Worm (Caenorhabditis elegans) whole organism, L1 larva: ENCODE measurements around the gene glb-33.

Source experiments
- aha-1 ChIP-seq: fragments of 150-350 bp; optimal IDR thresholded peaks from 2 replicates; lab custom pipeline; 2014; ENCODE audit warnings: missing biosample characterization, missing genetic modification characterization
- ama-1 ChIP-seq: fragments of 150-350 bp; optimal IDR thresholded peaks from 2 replicates; lab custom pipeline; 2014
- blmp-1 ChIP-seq: fragments of 150-350 bp; optimal IDR thresholded peaks from 2 replicates; lab custom pipeline; 2014; ENCODE audit warnings: missing biosample characterization, missing genetic modification characterization
- ceh-63 ChIP-seq: fragments of 200-800 bp; sonication (Bioruptor generic); optimal IDR thresholded peaks from 2 replicates; lab custom pipeline; 2018; ENCODE audit warnings: mild to moderate bottlenecking, missing genetic modification characterization, missing compliant biosample characterization
- elt-2 ChIP-seq: sonication (generic microtip); optimal IDR thresholded peaks from 2 replicates; lab custom pipeline; 2016; ENCODE audit warnings: missing genetic modification characterization, mild to moderate bottlenecking, inconsistent platforms, missing compliant biosample characterization, missing genetic modification reagents
- lin-39 ChIP-seq: fragments of 150-350 bp; optimal IDR thresholded peaks from 2 replicates; lab custom pipeline; 2014; ENCODE audit warnings: missing biosample characterization, missing genetic modification reagents, missing genetic modification characterization
- mdl-1 ChIP-seq, 2 experiments: fragments of 150-350 bp; optimal IDR thresholded peaks; 2 replicates each; lab custom pipeline; 2014 to 2017; ENCODE audit warnings: missing biosample characterization in 2 of 2, missing genetic modification characterization in 2 of 2, inconsistent platforms in 1 of 2
- mep-1 ChIP-seq: fragments of 150-350 bp; optimal IDR thresholded peaks from 2 replicates; lab custom pipeline; 2014; ENCODE audit warnings: missing biosample characterization, missing genetic modification characterization
- nhr-12 ChIP-seq: sonication (generic microtip); optimal IDR thresholded peaks from 2 replicates; lab custom pipeline; 2017; ENCODE audit warnings: missing biosample characterization, missing genetic modification characterization
- nhr-20 ChIP-seq: sonication (generic microtip); optimal IDR thresholded peaks from 2 replicates; lab custom pipeline; 2016; ENCODE audit warnings: mild to moderate bottlenecking, missing genetic modification characterization, missing compliant biosample characterization
- sox-4 ChIP-seq: sonication (generic microtip); optimal IDR thresholded peaks from 2 replicates; lab custom pipeline; 2016; ENCODE audit warnings: missing genetic modification characterization, missing compliant biosample characterization
- tbx-2 ChIP-seq: sonication (generic microtip); optimal IDR thresholded peaks from 2 replicates; lab custom pipeline; 2016; ENCODE audit warnings: missing genetic modification characterization, missing compliant biosample characterization
- ztf-4 ChIP-seq: fragments of 150-350 bp; optimal IDR thresholded peaks from 2 replicates; lab custom pipeline; 2014; ENCODE audit warnings: missing biosample characterization, missing genetic modification characterization

- TF ChIP-seq lin-39 (tag; lab: Kevin White, UChicago), result no peak
- TF ChIP-seq nhr-12 (tag; lab: Kevin White, UChicago), result no peak
- TF ChIP-seq blmp-1 (tag; lab: Kevin White, UChicago), result no peak
- no peak for TF ChIP-seq tbx-2 (tag; lab: Kevin White, UChicago)
- TF ChIP-seq nhr-20, result no peak
- no peak for TF ChIP-seq aha-1 (tag; lab: Kevin White, UChicago)
- TF ChIP-seq ztf-4 (tag; lab: Kevin White, UChicago), result no peak
- no peak for TF ChIP-seq mdl-1 (tag; optimal IDR thresholded peaks at IDR 0.05; lab: Kevin White, UChicago)
- no peak for TF ChIP-seq elt-2 (tag; lab: Kevin White, UChicago)
- no peak for TF ChIP-seq mep-1 (tag; lab: Kevin White, UChicago)
- no peak for TF ChIP-seq ama-1 (lab: Kevin White, UChicago)
- TF ChIP-seq ceh-63 (GFP tag; lab: Kevin White, UChicago), result no peak
- TF ChIP-seq sox-4, result no peak
Measured at ce11 chrV:1368138-1368537, 16.2 kb downstream of the glb-33 start.
